Worm (Caenorhabditis elegans) whole organism, late embryonic: Measurements from ENCODE around the gene rol-3.

Source experiments
- dmd-4 ChIP-seq: sonication (generic microtip); optimal IDR thresholded peaks from 2 replicates; lab custom pipeline; 2016; ENCODE audit warnings: borderline replicate concordance, missing genetic modification characterization, missing compliant biosample characterization
- dve-1 ChIP-seq: sonication (generic microtip); optimal IDR thresholded peaks from 2 replicates; lab custom pipeline; 2017; ENCODE audit warnings: antibody characterized with exemption, mild to moderate bottlenecking, missing genetic modification characterization, missing compliant biosample characterization
- elt-2 ChIP-seq: sonication (generic microtip); optimal IDR thresholded peaks from 2 replicates; lab custom pipeline; 2016; ENCODE audit warnings: missing genetic modification reagents, missing genetic modification characterization, missing compliant biosample characterization
- nhr-11 ChIP-seq: fragments of 150-350 bp; optimal IDR thresholded peaks from 2 replicates; lab custom pipeline; 2014; ENCODE audit warnings: missing biosample characterization, missing genetic modification characterization
- tbx-2 ChIP-seq: sonication (generic microtip); optimal IDR thresholded peaks from 2 replicates; lab custom pipeline; 2016; ENCODE audit warnings: missing genetic modification characterization, missing compliant biosample characterization

DNA sequence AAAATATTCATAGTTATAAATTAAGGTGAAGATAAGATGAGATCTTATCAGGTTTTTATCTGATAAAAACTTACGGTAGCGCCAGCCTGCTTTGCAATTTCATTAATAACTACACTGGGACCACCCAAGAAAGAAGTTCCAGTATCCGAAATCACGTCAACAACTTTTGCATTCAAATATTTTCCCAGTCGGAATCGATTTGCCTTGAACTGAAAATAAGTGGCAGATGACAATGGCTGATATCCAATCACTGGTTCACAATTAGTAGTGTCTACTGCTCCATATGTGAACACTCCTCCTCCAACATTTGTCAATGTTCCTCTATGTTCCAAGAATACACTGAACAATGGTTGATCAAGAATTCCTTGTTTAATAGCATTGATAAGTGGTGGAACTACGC, 28.0 kb upstream of the rol-3 start, which contains the start of gene F21F8.5:
- no peak for TF ChIP-seq dve-1 (tag; lab: Kevin White, UChicago)
- no peak for TF ChIP-seq tbx-2
- TF ChIP-seq elt-2 (tag; lab: Kevin White, UChicago), result no peak
- TF ChIP-seq nhr-11 (tag; lab: Kevin White, UChicago), result no peak
- no peak for TF ChIP-seq dmd-4 (tag; lab: Kevin White, UChicago)
